Comparison of ENCODE assay signal across 2 fruit fly cellular contexts in the genomic region with DNA sequence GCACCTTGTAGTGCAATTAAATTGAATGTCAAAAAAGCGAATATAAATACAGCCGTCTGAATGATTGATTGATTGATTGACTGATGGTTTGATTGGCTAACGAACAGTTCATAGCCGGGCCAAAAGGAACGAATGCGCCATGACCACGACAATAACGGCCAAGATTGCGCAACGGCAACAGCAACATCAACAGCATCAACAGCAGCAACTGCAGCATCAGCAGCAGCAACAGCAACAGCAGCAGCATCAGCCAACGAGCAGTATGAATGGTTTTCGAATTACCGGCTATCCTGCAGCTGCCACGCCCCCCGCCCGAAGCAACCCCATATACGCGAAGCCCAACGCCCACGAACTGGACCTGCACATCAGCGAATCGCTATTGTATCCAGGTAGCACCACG.
TF ChIP-seq lines count a peak whose summit lies in the region.

No protein-coding gene starts in this region.

- TF ChIP-seq CTCF in whole organism, embryonic (GFP tag; optimal IDR thresholded peaks at IDR 0.05; lab: Kevin White, UChicago), result no peak

TF ChIP-seq in whole organism, embryonic, 481 proteins besides CTCF, POLR2A, EP300 and RAD21:
- TF ChIP-seq CG2875 (GFP tag; optimal IDR thresholded peaks at IDR 0.05; lab: Kevin White, UChicago), result no peak
- TF ChIP-seq CG11456 (GFP tag; IDR thresholded peaks at IDR 0.05; lab: Robert Waterston, UW), result 0 out of 3 replicates have a peak, but pooled peaks have one; percentile 35
- no peak for TF ChIP-seq fu2 (GFP tag; optimal IDR thresholded peaks at IDR 0.05; lab: Kevin White, UChicago)
- TF ChIP-seq bigmax (GFP tag; optimal IDR thresholded peaks at IDR 0.05; lab: Kevin White, UChicago), result no peak

TF ChIP-seq in whole organism, wandering third instar larva, 38 proteins besides CTCF, POLR2A, EP300 and RAD21:
- peak; percentile 96 for TF ChIP-seq Dfd (GFP tag; optimal IDR thresholded peaks at IDR 0.05; lab: Kevin White, UChicago)
- no peak for TF ChIP-seq fru (GFP tag; optimal IDR thresholded peaks at IDR 0.05; lab: Kevin White, UChicago)
TF ChIP-seq in whole organism, wandering third instar larva: peak in this region for 1.
